Worm (Caenorhabditis elegans): ENCODE results near the gene rrf-3.

DNA sequence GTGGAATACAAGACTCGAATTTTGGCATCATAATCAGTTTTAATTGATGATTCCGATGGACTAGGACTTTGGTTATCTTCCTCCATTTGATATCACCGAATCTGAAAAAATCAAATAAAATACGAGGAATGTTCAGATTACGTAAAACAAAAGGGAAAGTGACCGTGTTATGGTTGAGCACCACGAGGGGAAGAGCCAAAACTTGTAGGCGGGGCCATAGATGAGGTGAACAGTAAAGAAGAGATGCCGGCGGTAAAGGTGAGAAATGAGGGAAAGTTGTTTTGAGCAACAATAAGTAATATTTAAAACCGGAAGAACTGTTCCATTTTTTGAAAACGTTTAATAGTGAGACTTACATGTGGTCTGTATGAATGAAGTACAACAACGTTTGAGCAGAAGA is 12.3 kb upstream of the rrf-3 start, which contains the start of gene F10B5.3:
- TF ChIP-seq sox-4 (tag; optimal IDR thresholded peaks at IDR 0.05) (no peak), nhr-11 (tag; optimal IDR thresholded peaks at IDR 0.05) (no peak), dmd-4 (tag; optimal IDR thresholded peaks at IDR 0.05; ENCODE audit: borderline replicate concordance) (no peak), ceh-48 (tag; optimal IDR thresholded peaks at IDR 0.05) (no peak)

All from whole organism, late embryonic.